Worm (Caenorhabditis elegans) whole organism, midembryonic: ENCODE data around the gene F56H9.9.

ENCODE experiments used
- T22C8.4 ChIP-seq: fragments of 200-800 bp; sonication (Bioruptor generic); IDR thresholded peaks from 2 replicates; pipeline ENCODE4 v1.3.6; 2022; ENCODE audit warnings: missing genetic modification characterization, missing compliant biosample characterization
- cog-1 ChIP-seq: sonication (generic microtip); optimal IDR thresholded peaks from 2 replicates; lab custom pipeline; 2016; ENCODE audit warnings: missing genetic modification characterization, missing compliant biosample characterization
- flt-1 ChIP-seq: fragments of 200-800 bp; sonication (Bioruptor generic); IDR thresholded peaks from 2 replicates; pipeline ENCODE4 v1.3.6; 2022; ENCODE audit warnings: missing genetic modification characterization, missing compliant biosample characterization
- klf-2 ChIP-seq: fragments of 200-800 bp; sonication (Bioruptor generic); conservative IDR thresholded peaks from 2 replicates; pipeline ENCODE4 v1.3.6; 2022; ENCODE audit warnings: missing genetic modification reagents, missing genetic modification characterization, missing compliant biosample characterization
- med-1 ChIP-seq: sonication (generic microtip); optimal IDR thresholded peaks from 2 replicates; lab custom pipeline; 2017; ENCODE audit warnings: missing genetic modification characterization, mild to moderate bottlenecking, missing compliant biosample characterization, antibody characterized with exemption, missing genetic modification reagents; ENCODE audit not compliant: insufficient read depth
- ref-1 ChIP-seq: fragments of 200-800 bp; sonication (Bioruptor generic); conservative IDR thresholded peaks from 2 replicates; pipeline ENCODE4 v1.3.6; 2022; ENCODE audit warnings: missing genetic modification reagents, missing genetic modification characterization, missing compliant biosample characterization
- tab-1 ChIP-seq: fragments of 200-800 bp; sonication (Bioruptor generic); IDR thresholded peaks from 2 replicates; pipeline ENCODE4 v1.3.6; 2022; ENCODE audit warnings: missing genetic modification characterization, missing compliant biosample characterization
- ztf-23 ChIP-seq: fragments of 200-800 bp; sonication (Bioruptor generic); IDR thresholded peaks from 2 replicates; pipeline ENCODE4 v1.3.6; 2022; ENCODE audit warnings: missing genetic modification reagents, missing genetic modification characterization, missing compliant biosample characterization
- ztf-29 ChIP-seq: fragments of 200-800 bp; sonication (Bioruptor generic); IDR thresholded peaks from 2 replicates; pipeline ENCODE4 v1.3.6; 2022; ENCODE audit warnings: missing genetic modification reagents, missing genetic modification characterization, missing compliant biosample characterization

F56H9.9 gene

ce11 chrV:12624371-12624770, at the start of gene F56H9.9:
TSS of gene F56H9.9 (minus strand) at chrV:12624471.
- no peak for TF ChIP-seq flt-1 (GFP tag; lab: Robert Waterston, UW)
- TF ChIP-seq cog-1: no peak
- TF ChIP-seq ztf-23 (GFP tag; lab: Robert Waterston, UW): no peak

- TF ChIP-seq T22C8.4 (GFP tag; lab: Robert Waterston, UW) (no peak), ref-1 (GFP tag; lab: Robert Waterston, UW) (no peak), flt-1 (GFP tag; lab: Robert Waterston, UW) (no peak), tab-1 (GFP tag; lab: Robert Waterston, UW) (no peak), ztf-29 (GFP tag; lab: Robert Waterston, UW) (no peak), med-1 (no peak), klf-2 (no peak), cog-1 (no peak), ztf-23 (GFP tag; lab: Robert Waterston, UW) (no peak)
Measured at ce11 chrV:12673745-12674144, 49.5 kb upstream of the F56H9.9 start.

ce11 chrV:12670607-12671006, 46.3 kb upstream of the F56H9.9 start, which contains the start of gene srx-116:
TSS of gene srx-116 (plus strand) at chrV:12670907.
- TF ChIP-seq ztf-23 (GFP tag; lab: Robert Waterston, UW) (no peak), ref-1 (GFP tag; lab: Robert Waterston, UW) (no peak), T22C8.4 (GFP tag; lab: Robert Waterston, UW) (no peak), cog-1 (no peak), tab-1 (GFP tag; lab: Robert Waterston, UW) (no peak), klf-2 (no peak), flt-1 (GFP tag; lab: Robert Waterston, UW) (no peak), ztf-29 (GFP tag; lab: Robert Waterston, UW) (no peak), med-1 (no peak)

ce11 chrV:12667926-12668325, 43.7 kb upstream of the F56H9.9 start, which contains the start of gene W05B10.4:
TSS of gene W05B10.4 (plus strand) at chrV:12668226.
- TF ChIP-seq flt-1 (GFP tag; lab: Robert Waterston, UW): no peak
- no peak for TF ChIP-seq tab-1 (GFP tag; lab: Robert Waterston, UW)
- TF ChIP-seq med-1: no peak
- TF ChIP-seq cog-1: no peak
- no peak for TF ChIP-seq ref-1 (GFP tag; lab: Robert Waterston, UW)
- no peak for TF ChIP-seq klf-2
- TF ChIP-seq ztf-29 (GFP tag; lab: Robert Waterston, UW): no peak
- no peak for TF ChIP-seq T22C8.4 (GFP tag; lab: Robert Waterston, UW)
- TF ChIP-seq ztf-23 (GFP tag; lab: Robert Waterston, UW): no peak

- TF ChIP-seq med-1 (no peak), klf-2 (no peak), ztf-23 (GFP tag; lab: Robert Waterston, UW) (no peak), cog-1 (no peak), T22C8.4 (GFP tag; lab: Robert Waterston, UW) (no peak), ztf-29 (GFP tag; lab: Robert Waterston, UW) (no peak)
Measured at ce11 chrV:12667397-12667796, 43.1 kb upstream of the F56H9.9 start.

- TF ChIP-seq ztf-23 (GFP tag; lab: Robert Waterston, UW) (no peak), T22C8.4 (GFP tag; lab: Robert Waterston, UW) (no peak)
Measured at ce11 chrV:12663386-12663785, 39.1 kb upstream of the F56H9.9 start.

- TF ChIP-seq ztf-29 (GFP tag; lab: Robert Waterston, UW) (no peak), klf-2 (no peak), T22C8.4 (GFP tag; lab: Robert Waterston, UW) (no peak), flt-1 (GFP tag; lab: Robert Waterston, UW) (no peak), med-1 (no peak), cog-1 (no peak), ref-1 (GFP tag; lab: Robert Waterston, UW) (no peak)
Measured at ce11 chrV:12661619-12662018, 37.3 kb upstream of the F56H9.9 start, which contains the start of gene W05B10.3. TSS of gene W05B10.3 (minus strand) at chrV:12661719.

- TF ChIP-seq cog-1 (no peak), T22C8.4 (GFP tag; lab: Robert Waterston, UW) (no peak)
Measured at ce11 chrV:12660280-12660818, 36.1 kb upstream of the F56H9.9 start, which contains the start of gene his-74. TSS of gene his-74 (minus strand) at chrV:12660330.

ce11 chrV:12659426-12659825, 35.2 kb upstream of the F56H9.9 start, which contains the start of gene ccch-3:
TSS of gene ccch-3 (minus strand) at chrV:12659687.
- TF ChIP-seq T22C8.4 (GFP tag; lab: Robert Waterston, UW) (no peak), cog-1 (no peak), ref-1 (GFP tag; lab: Robert Waterston, UW) (no peak), ztf-23 (GFP tag; lab: Robert Waterston, UW) (no peak), ztf-29 (GFP tag; lab: Robert Waterston, UW) (no peak), flt-1 (GFP tag; lab: Robert Waterston, UW) (no peak), tab-1 (GFP tag; lab: Robert Waterston, UW) (no peak), med-1 (no peak), klf-2 (no peak)

ce11 chrV:12658142-12658541, 33.9 kb upstream of the F56H9.9 start, which contains the start of gene W05B10.6:
TSS of gene W05B10.6 (minus strand) at chrV:12658242.
- TF ChIP-seq klf-2 (no peak), tab-1 (GFP tag; lab: Robert Waterston, UW) (no peak), flt-1 (GFP tag; lab: Robert Waterston, UW) (no peak), cog-1 (no peak), ztf-23 (GFP tag; lab: Robert Waterston, UW) (no peak), T22C8.4 (GFP tag; lab: Robert Waterston, UW) (no peak), ztf-29 (GFP tag; lab: Robert Waterston, UW) (no peak), med-1 (no peak), ref-1 (GFP tag; lab: Robert Waterston, UW) (no peak)

ce11 chrV:12649636-12650035, 25.4 kb upstream of the F56H9.9 start, which contains the start of gene lin-25:
TSS of gene lin-25 (plus strand) at chrV:12649925.
- TF ChIP-seq ref-1 (GFP tag; lab: Robert Waterston, UW) (no peak), med-1 (no peak), T22C8.4 (GFP tag; lab: Robert Waterston, UW) (no peak), tab-1 (GFP tag; lab: Robert Waterston, UW) (no peak), ztf-29 (GFP tag; lab: Robert Waterston, UW) (no peak)
